Worm (Caenorhabditis elegans) whole organism, L2 larva: Measurements from ENCODE around the gene Y73F8A.32.
"Not testable (repeated sequence)": the region's sequence is repeated elsewhere in the genome, so short reads cannot be mapped to it uniquely, and the experiment has no call there.

ENCODE experiments used
- C34F6.9 ChIP-seq: fragments of 150-350 bp; optimal IDR thresholded peaks from 2 replicates; lab custom pipeline; 2014; ENCODE audit warnings: missing biosample characterization, missing genetic modification characterization
- F13H6.1 ChIP-seq: sonication (generic microtip); optimal IDR thresholded peaks from 2 replicates; lab custom pipeline; 2016; ENCODE audit warnings: missing genetic modification characterization, missing compliant biosample characterization
- R02D3.7 ChIP-seq: fragments of 150-350 bp; optimal IDR thresholded peaks from 2 replicates; lab custom pipeline; 2014; ENCODE audit warnings: missing biosample characterization, missing genetic modification characterization
- Y55F3AM.14 ChIP-seq: fragments of 200-800 bp; sonication (Bioruptor generic); optimal IDR thresholded peaks from 2 replicates; lab custom pipeline; 2018; ENCODE audit warnings: mild to moderate bottlenecking, missing genetic modification characterization, missing compliant biosample characterization
- ZK546.5 ChIP-seq: sonication (generic microtip); optimal IDR thresholded peaks from 2 replicates; lab custom pipeline; 2017; ENCODE audit warnings: missing biosample characterization, missing genetic modification characterization
- alr-1 ChIP-seq: fragments of 150-350 bp; optimal IDR thresholded peaks from 2 replicates; lab custom pipeline; 2014; ENCODE audit warnings: missing biosample characterization, missing genetic modification characterization
- aly-2 ChIP-seq: fragments of 150-350 bp; optimal IDR thresholded peaks from 2 replicates; lab custom pipeline; 2014; ENCODE audit warnings: missing biosample characterization, missing genetic modification characterization
- ama-1 ChIP-seq: fragments of 150-350 bp; optimal IDR thresholded peaks from 2 replicates; lab custom pipeline; 2018; ENCODE audit warnings: inconsistent platforms
- blmp-1 ChIP-seq: sonication (generic microtip); optimal IDR thresholded peaks from 2 replicates; lab custom pipeline; 2017; ENCODE audit warnings: missing genetic modification characterization, mild to moderate bottlenecking, missing compliant biosample characterization, antibody characterized with exemption, moderate library complexity; ENCODE audit not compliant: insufficient read depth
- ceh-16 ChIP-seq: fragments of 150-350 bp; optimal IDR thresholded peaks from 2 replicates; lab custom pipeline; 2014; ENCODE audit warnings: missing biosample characterization, missing genetic modification characterization
- ceh-82 ChIP-seq: fragments of 150-350 bp; optimal IDR thresholded peaks from 2 replicates; lab custom pipeline; 2014; ENCODE audit warnings: missing biosample characterization, missing genetic modification characterization
- crh-2 ChIP-seq: sonication (generic microtip); optimal IDR thresholded peaks from 2 replicates; lab custom pipeline; 2017; ENCODE audit warnings: missing biosample characterization, missing genetic modification characterization
- dmd-4 ChIP-seq: sonication (generic microtip); optimal IDR thresholded peaks from 2 replicates; lab custom pipeline; 2017; ENCODE audit warnings: missing biosample characterization, missing genetic modification characterization
- egl-27 ChIP-seq: sonication (generic microtip); optimal IDR thresholded peaks from 3 replicates; lab custom pipeline; 2017; ENCODE audit warnings: missing biosample characterization, missing genetic modification reagents, missing genetic modification characterization
- elt-1 ChIP-seq: fragments of 150-350 bp; optimal IDR thresholded peaks from 2 replicates; lab custom pipeline; 2014; ENCODE audit warnings: missing biosample characterization, missing genetic modification characterization
- elt-3 ChIP-seq: sonication (generic microtip); optimal IDR thresholded peaks from 2 replicates; lab custom pipeline; 2017; ENCODE audit warnings: missing biosample characterization, missing genetic modification characterization
- fos-1 ChIP-seq: fragments of 150-350 bp; optimal IDR thresholded peaks from 2 replicates; lab custom pipeline; 2014; ENCODE audit warnings: missing biosample characterization, missing genetic modification characterization
- gmeb-1 ChIP-seq: fragments of 150-350 bp; optimal IDR thresholded peaks from 2 replicates; lab custom pipeline; 2014; ENCODE audit warnings: missing biosample characterization, missing genetic modification characterization
- lin-11 ChIP-seq: fragments of 150-350 bp; sonication (generic microtip); optimal IDR thresholded peaks from 2 replicates; lab custom pipeline; 2014; ENCODE audit warnings: missing biosample characterization, missing genetic modification characterization, inconsistent platforms, mixed read lengths
- lin-13 ChIP-seq: fragments of 150-350 bp; optimal IDR thresholded peaks from 2 replicates; lab custom pipeline; 2014; ENCODE audit warnings: missing biosample characterization, missing genetic modification reagents, missing genetic modification characterization
- lin-39 ChIP-seq: fragments of 150-350 bp; optimal IDR thresholded peaks from 2 replicates; lab custom pipeline; 2014; ENCODE audit warnings: missing biosample characterization, missing genetic modification reagents, missing genetic modification characterization
- lsy-2 ChIP-seq, 2 experiments: fragments of 150-350 bp in 1 of 2; sonication (generic microtip) in 1 of 2; optimal IDR thresholded peaks; 2 replicates each; lab custom pipeline; 2014 to 2017; ENCODE audit warnings: missing biosample characterization in 2 of 2, missing genetic modification characterization in 2 of 2
- mab-5 ChIP-seq: fragments of 150-350 bp; optimal IDR thresholded peaks from 2 replicates; lab custom pipeline; 2014; ENCODE audit warnings: missing biosample characterization, missing genetic modification characterization
- mbf-1 ChIP-seq: sonication (generic microtip); optimal IDR thresholded peaks from 2 replicates; lab custom pipeline; 2017; ENCODE audit warnings: missing biosample characterization, missing genetic modification characterization
- mdl-1 ChIP-seq, 2 experiments: fragments of 150-350 bp in 1 of 2; sonication (generic microtip) in 1 of 2; optimal IDR thresholded peaks; 2 replicates each; lab custom pipeline; 2017; ENCODE audit warnings: missing biosample characterization in 2 of 2, missing genetic modification characterization in 2 of 2
- nhr-10 ChIP-seq: sonication (generic microtip); optimal IDR thresholded peaks from 2 replicates; lab custom pipeline; 2017; ENCODE audit warnings: missing biosample characterization, missing genetic modification characterization
- nhr-11 ChIP-seq: fragments of 150-350 bp; optimal IDR thresholded peaks from 2 replicates; lab custom pipeline; 2014; ENCODE audit warnings: missing biosample characterization, missing genetic modification characterization
- nhr-12 ChIP-seq: fragments of 150-350 bp; optimal IDR thresholded peaks from 2 replicates; lab custom pipeline; 2014; ENCODE audit warnings: missing biosample characterization, missing genetic modification characterization
- nhr-129 ChIP-seq: fragments of 150-350 bp; optimal IDR thresholded peaks from 2 replicates; lab custom pipeline; 2014; ENCODE audit warnings: missing biosample characterization, missing genetic modification characterization
- nhr-21 ChIP-seq: fragments of 150-350 bp; optimal IDR thresholded peaks from 2 replicates; lab custom pipeline; 2014; ENCODE audit warnings: missing biosample characterization, missing genetic modification characterization
- nhr-23 ChIP-seq: fragments of 150-350 bp; optimal IDR thresholded peaks from 2 replicates; lab custom pipeline; 2014; ENCODE audit warnings: missing biosample characterization, missing genetic modification reagents, missing genetic modification characterization
- nhr-237 ChIP-seq: fragments of 150-350 bp; optimal IDR thresholded peaks from 2 replicates; lab custom pipeline; 2014; ENCODE audit warnings: missing biosample characterization, missing genetic modification characterization
- nhr-25 ChIP-seq: fragments of 150-350 bp; sonication (generic microtip); optimal IDR thresholded peaks from 3 replicates; lab custom pipeline; 2014; ENCODE audit warnings: missing biosample characterization, missing genetic modification characterization
- nhr-6 ChIP-seq: fragments of 150-350 bp; optimal IDR thresholded peaks from 2 replicates; lab custom pipeline; 2014; ENCODE audit warnings: missing biosample characterization, missing genetic modification characterization
- nhr-77 ChIP-seq: fragments of 150-350 bp; optimal IDR thresholded peaks from 2 replicates; lab custom pipeline; 2014; ENCODE audit warnings: missing biosample characterization, missing genetic modification characterization
- peb-1 ChIP-seq: fragments of 150-350 bp; optimal IDR thresholded peaks from 2 replicates; lab custom pipeline; 2014; ENCODE audit warnings: missing biosample characterization, missing genetic modification characterization
- sem-4 ChIP-seq: fragments of 150-350 bp; optimal IDR thresholded peaks from 2 replicates; lab custom pipeline; 2014; ENCODE audit warnings: missing biosample characterization, missing genetic modification reagents, missing genetic modification characterization
- skn-1 ChIP-seq: sonication (generic microtip); optimal IDR thresholded peaks from 2 replicates; lab custom pipeline; 2017; ENCODE audit warnings: missing biosample characterization, missing genetic modification characterization
- sma-3 ChIP-seq: sonication (generic microtip); optimal IDR thresholded peaks from 2 replicates; lab custom pipeline; 2016; ENCODE audit warnings: missing genetic modification reagents, missing genetic modification characterization, missing compliant biosample characterization
- sma-9 ChIP-seq, 2 experiments: fragments of 150-350 bp in 1 of 2; sonication (generic microtip) in 1 of 2; optimal IDR thresholded peaks; 2 replicates each; lab custom pipeline; 2014 to 2016; ENCODE audit warnings: missing genetic modification characterization in 2 of 2, mild to moderate bottlenecking in 1 of 2, missing biosample characterization in 1 of 2, missing compliant biosample characterization in 1 of 2, missing genetic modification reagents in 1 of 2, moderate library complexity in 1 of 2
- snpc-4 ChIP-seq: fragments of 150-350 bp; optimal IDR thresholded peaks from 2 replicates; lab custom pipeline; 2014; ENCODE audit warnings: missing biosample characterization, missing genetic modification characterization
- unc-39 ChIP-seq: fragments of 150-350 bp; optimal IDR thresholded peaks from 2 replicates; lab custom pipeline; 2014; ENCODE audit warnings: missing biosample characterization, missing genetic modification characterization
- unc-55 ChIP-seq: fragments of 150-350 bp; sonication (generic microtip); optimal IDR thresholded peaks from 3 replicates; lab custom pipeline; 2014; ENCODE audit warnings: missing biosample characterization, missing genetic modification reagents, missing genetic modification characterization
- unc-62 ChIP-seq: fragments of 150-350 bp; optimal IDR thresholded peaks from 2 replicates; lab custom pipeline; 2014; ENCODE audit warnings: missing biosample characterization, missing genetic modification reagents, missing genetic modification characterization
- zag-1 ChIP-seq: fragments of 150-350 bp; optimal IDR thresholded peaks from 2 replicates; lab custom pipeline; 2014; ENCODE audit warnings: missing biosample characterization, missing genetic modification characterization
- ztf-1 ChIP-seq: fragments of 200-800 bp; sonication (Bioruptor generic); conservative IDR thresholded peaks from 2 replicates; pipeline ENCODE4 v1.3.6; 2022; ENCODE audit warnings: missing genetic modification characterization, missing compliant biosample characterization
- ztf-11 ChIP-seq: sonication (generic microtip); optimal IDR thresholded peaks from 2 replicates; lab custom pipeline; 2017; ENCODE audit warnings: missing biosample characterization, missing genetic modification characterization
- ztf-4 ChIP-seq: fragments of 150-350 bp; optimal IDR thresholded peaks from 2 replicates; lab custom pipeline; 2014; ENCODE audit warnings: missing biosample characterization, missing genetic modification characterization

The Y73F8A.32 gene

DNA sequence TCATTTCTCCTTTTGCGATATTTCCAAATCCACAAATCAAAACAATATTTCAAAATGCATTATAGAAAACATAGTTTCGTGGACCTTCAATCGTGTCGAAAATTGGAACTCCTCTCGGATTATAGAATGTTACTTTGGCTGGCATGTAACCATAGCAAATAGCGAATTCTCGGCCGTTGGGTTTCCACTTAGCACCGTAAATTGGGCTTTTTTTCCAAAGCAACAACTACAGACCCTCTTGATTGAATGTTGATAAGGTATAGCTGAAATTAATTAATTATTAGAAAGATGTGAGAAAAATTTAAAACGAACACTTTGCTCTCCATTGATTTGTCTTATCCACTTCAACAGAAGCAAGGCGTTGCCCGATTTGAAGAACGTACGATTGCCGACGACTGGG lies at the start of gene Y73F8A.32:
Gene Y73F8A.32 (minus strand): TSS at position 101 of the 400 bp plus-strand sequence.
- TF ChIP-seq aly-2; peb-1 (tag; lab: Kevin White, UChicago); blmp-1: not testable (repeated sequence)
- TF ChIP-seq, all 48 proteins: peak for 0; not testable (repeated sequence) for 48

- TF ChIP-seq unc-55 (GFP tag; lab: Kevin White, UChicago) = peak; percentile 80
- peak; percentile 87 for TF ChIP-seq sma-9 (GFP tag; optimal IDR thresholded peaks at IDR 0.05; lab: Kevin White, UChicago)
- TF ChIP-seq sma-9 (tag; optimal IDR thresholded peaks at IDR 0.05; lab: Kevin White, UChicago) = no peak
- peak; percentile 97 to 98 for TF ChIP-seq lsy-2 (tag; optimal IDR thresholded peaks at IDR 0.05; lab: Kevin White, UChicago)
- TF ChIP-seq lin-11 (tag; lab: Kevin White, UChicago) = peak; percentile 89
- peak; percentile 33 for TF ChIP-seq ztf-11 (tag; lab: Kevin White, UChicago)
- peak; percentile 55 for TF ChIP-seq nhr-77 (tag; lab: Kevin White, UChicago)
- TF ChIP-seq alr-1 (tag; lab: Kevin White, UChicago) = no peak
- TF ChIP-seq blmp-1 = peak; percentile 41
- peak; percentile 16 for TF ChIP-seq ZK546.5
- TF ChIP-seq nhr-129 (tag; lab: Kevin White, UChicago) = peak; percentile 77
- TF ChIP-seq mbf-1 (tag; lab: Kevin White, UChicago) = no peak
- TF ChIP-seq Y55F3AM.14 (GFP tag; lab: Kevin White, UChicago) = peak; percentile 45
- TF ChIP-seq lin-13 (GFP tag; lab: Kevin White, UChicago) = peak; percentile 57
- TF ChIP-seq nhr-10 = no peak
- TF ChIP-seq nhr-25 (tag; lab: Kevin White, UChicago) = peak; percentile 93
- TF ChIP-seq ceh-82 (tag; lab: Kevin White, UChicago) = no peak
- TF ChIP-seq ztf-1 (GFP tag; lab: Robert Waterston, UW) = no peak
- peak; percentile 76 for TF ChIP-seq fos-1 (tag; lab: Kevin White, UChicago)
- TF ChIP-seq egl-27 (tag; lab: Kevin White, UChicago) = peak; percentile 91
- TF ChIP-seq nhr-11 (tag; lab: Kevin White, UChicago) = no peak
- no peak for TF ChIP-seq unc-62 (GFP tag; lab: Kevin White, UChicago)
- peak; percentile 68 for TF ChIP-seq sem-4 (tag; lab: Kevin White, UChicago)
- TF ChIP-seq nhr-12 (tag; lab: Kevin White, UChicago) = no peak
- TF ChIP-seq snpc-4 = peak; percentile 54
- TF ChIP-seq elt-3 (tag; lab: Kevin White, UChicago) = no peak
- TF ChIP-seq peb-1 (tag; lab: Kevin White, UChicago) = no peak
- TF ChIP-seq nhr-237 (tag; lab: Kevin White, UChicago) = peak; percentile 41
- peak; percentile 36 for TF ChIP-seq R02D3.7 (tag; lab: Kevin White, UChicago)
- TF ChIP-seq crh-2 (tag; lab: Kevin White, UChicago) = peak; percentile 93
- peak in 1 of 2 experiments; percentile 72 for TF ChIP-seq mdl-1 (tag; optimal IDR thresholded peaks at IDR 0.05; lab: Kevin White, UChicago)
- TF ChIP-seq ztf-4 = no peak
- peak; percentile 91 for TF ChIP-seq nhr-21 (tag; lab: Kevin White, UChicago)
- peak; percentile 88 for TF ChIP-seq C34F6.9 (tag; lab: Kevin White, UChicago)
- no peak for TF ChIP-seq skn-1 (tag; lab: Kevin White, UChicago)
- TF ChIP-seq F13H6.1 (tag; lab: Kevin White, UChicago) = peak; percentile 94
- TF ChIP-seq dmd-4 = no peak
- peak; percentile 26 for TF ChIP-seq ama-1 (lab: Kevin White, UChicago)
- no peak for TF ChIP-seq lin-39
- TF ChIP-seq mab-5 (tag; lab: Kevin White, UChicago) = peak; percentile 90
- no peak for TF ChIP-seq aly-2
- TF ChIP-seq zag-1 (tag; lab: Kevin White, UChicago) = peak; percentile 8
- peak; percentile 88 for TF ChIP-seq sma-3 (GFP tag; lab: Kevin White, UChicago)
- no peak for TF ChIP-seq nhr-23
- TF ChIP-seq nhr-6 (tag; lab: Kevin White, UChicago) = peak; percentile 57
- no peak for TF ChIP-seq unc-39
- TF ChIP-seq elt-1 (tag; lab: Kevin White, UChicago) = no peak
- peak; percentile 35 for TF ChIP-seq ceh-16 (tag; lab: Kevin White, UChicago)
- peak; percentile 88 for TF ChIP-seq gmeb-1 (tag; lab: Kevin White, UChicago)
Observed at ce11 chrIV:15570770-15571169, 49.5 kb upstream of the Y73F8A.32 start.
